Fruit fly (Drosophila melanogaster): ENCODE data around the gene MFS10.

The MFS10 gene

DNA sequence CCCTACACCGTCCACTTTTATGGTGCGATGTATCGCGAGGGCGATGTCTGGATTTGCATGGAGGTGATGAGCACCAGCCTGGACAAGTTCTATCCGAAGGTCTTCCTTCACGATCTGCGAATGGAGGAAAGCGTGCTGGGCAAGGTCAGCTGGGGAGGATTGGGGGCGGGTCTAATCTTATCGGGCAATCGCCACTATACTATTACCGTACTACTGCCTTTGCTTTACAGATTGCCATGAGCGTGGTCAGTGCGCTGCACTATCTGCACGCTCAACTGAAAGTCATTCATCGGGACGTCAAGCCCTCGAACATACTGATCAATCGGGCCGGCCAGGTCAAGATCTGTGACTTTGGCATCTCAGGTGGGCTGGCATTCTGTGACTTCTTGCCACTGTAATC is 37.0 kb upstream of the MFS10 start:
- TF ChIP-seq CG2199 (GFP tag; IDR thresholded peaks at IDR 0.05): no peak
- TF ChIP-seq CG9609 (GFP tag; optimal IDR thresholded peaks at IDR 0.05): no peak
- no peak for TF ChIP-seq fd102C (GFP tag; optimal IDR thresholded peaks at IDR 0.05)
- no peak for TF ChIP-seq Hr39 (optimal IDR thresholded peaks at IDR 0.05)

DNA sequence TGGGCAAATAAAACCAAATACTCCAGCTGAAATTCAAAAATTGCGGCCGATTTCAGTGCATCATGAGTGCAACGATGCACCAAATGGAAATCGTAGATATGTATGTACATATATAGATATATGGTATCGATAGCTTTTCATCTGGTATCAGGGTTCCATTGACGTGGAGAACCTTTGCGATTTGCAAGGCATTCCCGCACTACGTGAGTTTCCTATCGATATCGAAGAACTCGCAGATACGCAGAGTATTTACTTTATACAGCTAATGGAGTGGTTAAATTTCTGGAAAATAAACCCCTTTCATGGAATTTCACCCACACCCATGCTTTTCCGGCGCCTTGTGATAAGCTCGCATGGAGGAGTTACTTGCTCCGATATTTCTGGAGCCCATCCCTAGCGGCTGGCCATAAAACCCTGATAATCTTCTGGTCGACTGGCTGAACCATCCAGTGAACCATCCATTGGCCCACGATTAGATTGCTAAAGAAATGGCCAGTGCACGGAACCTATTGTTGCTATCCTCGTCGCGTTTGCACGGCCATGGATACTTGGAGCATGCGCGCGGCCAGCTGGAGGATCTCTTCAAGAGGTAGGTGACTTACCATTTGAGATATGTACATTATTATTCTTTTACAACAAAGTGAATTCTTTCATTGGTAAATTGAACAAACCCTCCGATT is 34.6 kb upstream of the MFS10 start, which contains the start of gene CG2200:
CG2200 (plus strand) TSS at position 215 of the 680 bp plus-strand sequence.
- TF ChIP-seq CG17912 (GFP tag; optimal IDR thresholded peaks at IDR 0.05): no peak
- TF ChIP-seq luna (GFP tag; optimal IDR thresholded peaks at IDR 0.05): no peak
- TF ChIP-seq CG10979 (tag; optimal IDR thresholded peaks at IDR 0.05): peak; percentile 13
- no peak for TF ChIP-seq Mad (GFP tag; optimal IDR thresholded peaks at IDR 0.05)
- no peak for TF ChIP-seq dimm (GFP tag; IDR thresholded peaks at IDR 0.05)
- TF ChIP-seq bowl (GFP tag; IDR thresholded peaks at IDR 0.05): no peak
- TF ChIP-seq emc (GFP tag; optimal IDR thresholded peaks at IDR 0.05): no peak
- no peak for TF ChIP-seq dati (GFP tag; IDR thresholded peaks at IDR 0.05)
- no peak for TF ChIP-seq Sry-β (GFP tag; optimal IDR thresholded peaks at IDR 0.05)
- no peak for TF ChIP-seq BtbVII (GFP tag; optimal IDR thresholded peaks at IDR 0.05)
- no peak for TF ChIP-seq h (optimal IDR thresholded peaks at IDR 0.05)
- no peak for TF ChIP-seq yki (optimal IDR thresholded peaks at IDR 0.05)
- no peak for TF ChIP-seq Spps (tag; optimal IDR thresholded peaks at IDR 0.05)
- TF ChIP-seq chif (GFP tag; optimal IDR thresholded peaks at IDR 0.05): no peak
- no peak for TF ChIP-seq eyg (GFP tag; optimal IDR thresholded peaks at IDR 0.05)
- TF ChIP-seq CG17829 (tag; optimal IDR thresholded peaks at IDR 0.05): peak; percentile 32
- TF ChIP-seq CG31224 (GFP tag; IDR thresholded peaks at IDR 0.05): no peak
- TF ChIP-seq CG18011 (GFP tag; optimal IDR thresholded peaks at IDR 0.05): no peak
- no peak for TF ChIP-seq wdn (GFP tag; IDR thresholded peaks at IDR 0.05)
- TF ChIP-seq CG16779 (GFP tag; IDR thresholded peaks at IDR 0.05): no peak
- peak; percentile 22 to 37 for TF ChIP-seq Pdp1 (GFP tag; optimal IDR thresholded peaks at IDR 0.05)
- TF ChIP-seq CG3281 (GFP tag; optimal IDR thresholded peaks at IDR 0.05): peak; percentile 46
- no peak for TF ChIP-seq CG11696 (GFP tag; IDR thresholded peaks at IDR 0.05)
- no peak for TF ChIP-seq CG15073 (GFP tag; optimal IDR thresholded peaks at IDR 0.05)
- peak; percentile 36; the same call in 1 of the 2 replicates for TF ChIP-seq sisA (GFP tag; IDR thresholded peaks at IDR 0.05)
- peak; percentile 41 for TF ChIP-seq CG13894 (tag; optimal IDR thresholded peaks at IDR 0.05)
- TF ChIP-seq CG32767 (GFP tag; IDR thresholded peaks at IDR 0.05): no peak
- TF ChIP-seq Antp (GFP tag; optimal IDR thresholded peaks at IDR 0.05): peak; percentile 37
- no peak for TF ChIP-seq CG10431 (GFP tag; optimal IDR thresholded peaks at IDR 0.05)
- no peak for TF ChIP-seq CG6654 (GFP tag; optimal IDR thresholded peaks at IDR 0.05)
- no peak for TF ChIP-seq cwo (GFP tag; optimal IDR thresholded peaks at IDR 0.05)
- peak; percentile 31 for TF ChIP-seq Meics (GFP tag; optimal IDR thresholded peaks at IDR 0.05)
- TF ChIP-seq CG7786 (GFP tag; optimal IDR thresholded peaks at IDR 0.05): peak; percentile 19
- no peak for TF ChIP-seq CG4328 (GFP tag; optimal IDR thresholded peaks at IDR 0.05)
- TF ChIP-seq tap (tag; optimal IDR thresholded peaks at IDR 0.05): no peak
- TF ChIP-seq Nf-YB (GFP tag; optimal IDR thresholded peaks at IDR 0.05): no peak
- no peak for TF ChIP-seq NK7.1 (GFP tag; optimal IDR thresholded peaks at IDR 0.05)
- peak; percentile 35 for TF ChIP-seq fu2 (GFP tag; optimal IDR thresholded peaks at IDR 0.05)
- peak; percentile 42 for TF ChIP-seq nmo (GFP tag; optimal IDR thresholded peaks at IDR 0.05)
- TF ChIP-seq CG7963 (GFP tag; IDR thresholded peaks at IDR 0.05; ENCODE audit: partially characterized antibody): peak; percentile 71
- TF ChIP-seq repo (GFP tag; optimal IDR thresholded peaks at IDR 0.05): no peak
- peak; percentile 31 for TF ChIP-seq schlank (tag; optimal IDR thresholded peaks at IDR 0.05)
- no peak for TF ChIP-seq CG15696 (tag; optimal IDR thresholded peaks at IDR 0.05)
- TF ChIP-seq Dip2 (GFP tag; IDR thresholded peaks at IDR 0.05): no peak
- TF ChIP-seq CG17361 (GFP tag; IDR thresholded peaks at IDR 0.05): peak; percentile 30; the same call in 1 of the 3 replicates
- TF ChIP-seq CG7357 (GFP tag; IDR thresholded peaks at IDR 0.05): no peak

Measured in whole organism, embryonic.